Worm (Caenorhabditis elegans): Measurements from ENCODE around the gene C15H11.1.

ce11 chrV:14361973-14362372, 31.6 kb upstream of the C15H11.1 start:
- TF ChIP-seq nhr-25 (tag; optimal IDR thresholded peaks at IDR 0.05) (no peak), fkh-10 (GFP tag; optimal IDR thresholded peaks at IDR 0.05) (no peak), ceh-82 (tag; optimal IDR thresholded peaks at IDR 0.05) (no peak), elt-3 (tag; optimal IDR thresholded peaks at IDR 0.05) (no peak), fos-1 (tag; optimal IDR thresholded peaks at IDR 0.05) (no peak), ztf-11 (tag; optimal IDR thresholded peaks at IDR 0.05) (no peak)

Measured in whole organism, L3 larva.